Worm (Caenorhabditis elegans) whole organism, L1 larva: ENCODE results near the gene C02D5.2.

ENCODE experiments used
- lsy-2 ChIP-seq, 2 experiments: fragments of 150-350 bp; optimal IDR thresholded peaks; 2 replicates each; lab custom pipeline; 2014; ENCODE audit warnings: missing biosample characterization in 2 of 2, missing genetic modification characterization in 2 of 2
- ztf-11 ChIP-seq, 2 experiments: sonication (generic microtip); optimal IDR thresholded peaks; 2 replicates each; lab custom pipeline; 2016 to 2017; ENCODE audit warnings: missing genetic modification characterization in 2 of 2, missing biosample characterization in 1 of 2, missing compliant biosample characterization in 1 of 2

- no peak for TF ChIP-seq lsy-2 (tag; optimal IDR thresholded peaks at IDR 0.05; lab: Kevin White, UChicago)
- TF ChIP-seq ztf-11 (tag; optimal IDR thresholded peaks at IDR 0.05; lab: Kevin White, UChicago) = no peak
Measured at ce11 chrIII:8509218-8509617, 47.9 kb upstream of the C02D5.2 start.
